Worm (Caenorhabditis elegans): Measurements from ENCODE around the gene F53G2.12.

The F53G2.12 gene

ce11 chrII:2504431-2504928, 25.6 kb upstream of the F53G2.12 start, which contains the start of gene gbas-1:
Gene gbas-1, plus strand, starts transcription at chrII:2504878.
- TF ChIP-seq pag-3 (tag; optimal IDR thresholded peaks at IDR 0.05; ENCODE audit: borderline replicate concordance) = no peak
- peak; percentile 16 for TF ChIP-seq nfya-1 (tag; optimal IDR thresholded peaks at IDR 0.05)

ce11 chrII:2503703-2504430, 25.0 kb upstream of the F53G2.12 start:
- no peak for TF ChIP-seq nhr-232 (tag; optimal IDR thresholded peaks at IDR 0.05)
- peak; percentile 84 for TF ChIP-seq elt-2 (tag; optimal IDR thresholded peaks at IDR 0.05)

ce11 chrII:2488386-2488785, 9.5 kb upstream of the F53G2.12 start, which contains the start of gene F53G2.1:
Gene F53G2.1, plus strand, starts transcription at chrII:2488686.
- TF ChIP-seq pha-4 (tag; optimal IDR thresholded peaks at IDR 0.05) = no peak
- no peak for TF ChIP-seq ceh-30 (tag; optimal IDR thresholded peaks at IDR 0.05)
- TF ChIP-seq unc-3 (GFP tag; conservative IDR thresholded peaks at IDR 0.05) = no peak
- TF ChIP-seq unc-3 (tag; optimal IDR thresholded peaks at IDR 0.05) = no peak
- no peak for TF ChIP-seq fkh-10 (GFP tag; optimal IDR thresholded peaks at IDR 0.05)
- TF ChIP-seq lim-6 (tag; optimal IDR thresholded peaks at IDR 0.05) = no peak
- no peak for TF ChIP-seq che-1 (tag; optimal IDR thresholded peaks at IDR 0.05)
- no peak for TF ChIP-seq ceh-48 (tag; optimal IDR thresholded peaks at IDR 0.05)
- TF ChIP-seq pag-3 (tag; optimal IDR thresholded peaks at IDR 0.05; ENCODE audit: borderline replicate concordance) = no peak
- no peak for TF ChIP-seq dve-1 (tag; optimal IDR thresholded peaks at IDR 0.05)
- TF ChIP-seq ref-2 (tag; optimal IDR thresholded peaks at IDR 0.05) = no peak
- TF ChIP-seq C38D4.7 (GFP tag; optimal IDR thresholded peaks at IDR 0.05) = no peak
- TF ChIP-seq mec-3 (tag; optimal IDR thresholded peaks at IDR 0.05; ENCODE audit: borderline replicate concordance) = no peak
- TF ChIP-seq fkh-6 (tag; optimal IDR thresholded peaks at IDR 0.05) = no peak
- no peak for TF ChIP-seq ceh-24 (tag; optimal IDR thresholded peaks at IDR 0.05)
- TF ChIP-seq unc-86 (tag; optimal IDR thresholded peaks at IDR 0.05) = no peak
- TF ChIP-seq unc-55 (GFP tag; optimal IDR thresholded peaks at IDR 0.05) = no peak
- no peak for TF ChIP-seq pqm-1 (tag; optimal IDR thresholded peaks at IDR 0.05)
- TF ChIP-seq eyg-1 (tag; optimal IDR thresholded peaks at IDR 0.05) = no peak
- TF ChIP-seq npax-4 (tag; optimal IDR thresholded peaks at IDR 0.05) = no peak

DNA sequence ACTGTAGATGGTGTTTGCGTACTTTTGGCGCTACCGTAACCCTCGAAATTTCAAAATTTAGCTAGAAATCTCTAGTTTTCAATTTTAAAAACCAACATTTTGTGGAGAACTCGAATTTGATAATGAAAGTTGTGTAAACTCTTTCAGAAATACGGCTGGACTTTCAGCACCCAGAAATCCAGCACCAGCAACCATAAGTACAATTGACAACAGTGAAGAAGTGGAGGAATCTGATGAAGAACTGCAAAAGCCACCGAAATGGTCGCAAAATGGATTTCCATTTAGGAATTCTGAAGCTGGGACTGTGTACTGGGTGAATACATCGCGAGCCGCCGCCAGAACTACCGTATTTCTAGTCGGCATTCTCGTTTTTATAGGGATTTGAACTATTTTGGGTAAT, 4.6 kb upstream of the F53G2.12 start, which contains the start of gene F53G2.13:
Gene F53G2.13, plus strand, starts transcription at position 301 of the 400 bp plus-strand sequence.
- TF ChIP-seq pag-3 (tag; optimal IDR thresholded peaks at IDR 0.05; ENCODE audit: borderline replicate concordance) = no peak
- TF ChIP-seq ztf-16 (tag; optimal IDR thresholded peaks at IDR 0.05) = no peak

ce11 chrII:2481621-2482020, 2.7 kb upstream of the F53G2.12 start, which contains the start of gene F53G2.2:
Gene F53G2.2, plus strand, starts transcription at chrII:2481921.
- TF ChIP-seq tbx-2 (tag; optimal IDR thresholded peaks at IDR 0.05) (no peak), unc-42 (tag; optimal IDR thresholded peaks at IDR 0.05) (no peak), ceh-45 (GFP tag; IDR thresholded peaks at IDR 0.05) (no peak), C38D4.7 (GFP tag; optimal IDR thresholded peaks at IDR 0.05) (no peak), T23F11.4 (GFP tag; optimal IDR thresholded peaks at IDR 0.05) (no peak), dmd-4 (tag; optimal IDR thresholded peaks at IDR 0.05; ENCODE audit: borderline replicate concordance) (no peak), ceh-18 (tag; optimal IDR thresholded peaks at IDR 0.05) (no peak), hlh-15 (tag; optimal IDR thresholded peaks at IDR 0.05) (no peak), ceh-22 (tag; optimal IDR thresholded peaks at IDR 0.05) (no peak), pha-4 (tag; optimal IDR thresholded peaks at IDR 0.05) (no peak), nhr-11 (tag; optimal IDR thresholded peaks at IDR 0.05) (no peak), pat-9 (tag; optimal IDR thresholded peaks at IDR 0.05) (no peak), odd-2 (tag; optimal IDR thresholded peaks at IDR 0.05) (no peak), ceh-2 (tag; optimal IDR thresholded peaks at IDR 0.05) (no peak)

Measured in whole organism, late embryonic.